Worm (Caenorhabditis elegans) whole organism, midembryonic: Measurements from ENCODE around the gene vang-1.

Experiments used
- klf-2 ChIP-seq: fragments of 200-800 bp; sonication (Bioruptor generic); conservative IDR thresholded peaks from 2 replicates; pipeline ENCODE4 v1.3.6; 2022; ENCODE audit warnings: missing genetic modification reagents, missing genetic modification characterization, missing compliant biosample characterization
- ztf-23 ChIP-seq: fragments of 200-800 bp; sonication (Bioruptor generic); IDR thresholded peaks from 2 replicates; pipeline ENCODE4 v1.3.6; 2022; ENCODE audit warnings: missing genetic modification reagents, missing genetic modification characterization, missing compliant biosample characterization

- TF ChIP-seq klf-2 (GFP tag; lab: Robert Waterston, UW) (no peak), ztf-23 (GFP tag; lab: Robert Waterston, UW) (no peak)
Observed at ce11 chrX:2924438-2924837, 38.8 kb downstream of the vang-1 start.
